Fruit fly (Drosophila melanogaster) whole organism, embryonic: ENCODE results near the gene CG11768.

Experiments
- ATbp ChIP-seq: fragments of 200-800 bp; sonication (Bioruptor generic); optimal IDR thresholded peaks from 2 replicates; lab custom pipeline; 2017; ENCODE audit warnings: missing biosample characterization, mild to moderate bottlenecking, missing genetic modification characterization, missing genetic modification reagents
- Atf3 ChIP-seq: fragments of 200-800 bp; sonication (Bioruptor generic); optimal IDR thresholded peaks from 3 replicates; lab custom pipeline; 2016; ENCODE audit warnings: missing biosample characterization, missing genetic modification characterization
- CG11398 ChIP-seq: fragments of 200-800 bp; sonication (Bioruptor generic); optimal IDR thresholded peaks from 2 replicates; lab custom pipeline; 2016; ENCODE audit warnings: missing biosample characterization, missing genetic modification characterization
- CG11456 ChIP-seq: fragments of 200-800 bp; sonication (Bioruptor generic); IDR thresholded peaks from 3 replicates; pipeline ENCODE4 v1.3.6; 2022; ENCODE audit warnings: missing biosample characterization, missing genetic modification characterization
- CG11723 ChIP-seq: fragments of 200-800 bp; sonication (Bioruptor generic); optimal IDR thresholded peaks from 2 replicates; lab custom pipeline; 2017; ENCODE audit warnings: missing biosample characterization, mild to moderate bottlenecking, missing genetic modification characterization
- CG13296 ChIP-seq: fragments of 200-800 bp; sonication (Bioruptor generic); optimal IDR thresholded peaks from 3 replicates; lab custom pipeline; 2018; ENCODE audit warnings: missing biosample characterization, mild to moderate bottlenecking, missing genetic modification characterization
- CG1529 ChIP-seq: fragments of 200-800 bp; sonication (Bioruptor generic); optimal IDR thresholded peaks from 3 replicates; lab custom pipeline; 2018; ENCODE audit warnings: missing biosample characterization, missing genetic modification characterization
- CG16815 ChIP-seq: fragments of 200-800 bp; sonication (Bioruptor generic); optimal IDR thresholded peaks from 3 replicates; lab custom pipeline; 2017; ENCODE audit warnings: missing biosample characterization, mild to moderate bottlenecking, missing genetic modification characterization
- CG17359 ChIP-seq: fragments of 200-800 bp; sonication (Bioruptor generic); optimal IDR thresholded peaks from 3 replicates; lab custom pipeline; 2018; ENCODE audit warnings: missing biosample characterization, mild to moderate bottlenecking, missing genetic modification characterization, moderate library complexity
- CG17361 ChIP-seq: fragments of 200-800 bp; sonication (Bioruptor generic); IDR thresholded peaks from 3 replicates; pipeline ENCODE4 v1.3.6; 2022; ENCODE audit warnings: missing biosample characterization, missing genetic modification characterization
- CG17802 ChIP-seq: fragments of 200-800 bp; sonication (Bioruptor generic); optimal IDR thresholded peaks from 2 replicates; lab custom pipeline; 2018; ENCODE audit warnings: missing biosample characterization, mild to moderate bottlenecking, missing genetic modification characterization, moderate library complexity
- CG18764 ChIP-seq: fragments of 200-800 bp; sonication (Bioruptor generic); optimal IDR thresholded peaks from 3 replicates; lab custom pipeline; 2016; ENCODE audit warnings: missing biosample characterization, missing genetic modification characterization
- CG4360 ChIP-seq: fragments of 200-800 bp; sonication (Bioruptor generic); IDR thresholded peaks from 2 replicates; pipeline ENCODE4 v1.3.6; 2022; ENCODE audit warnings: missing biosample characterization, missing genetic modification characterization
- CG4617 ChIP-seq: fragments of 200-800 bp; sonication (Bioruptor generic); optimal IDR thresholded peaks from 3 replicates; lab custom pipeline; 2016; ENCODE audit warnings: missing biosample characterization, missing genetic modification characterization, borderline replicate concordance
- CG4730 ChIP-seq: fragments of 200-800 bp; sonication (Bioruptor generic); IDR thresholded peaks from 2 replicates; pipeline ENCODE4 v1.3.6; 2022; ENCODE audit warnings: missing biosample characterization, missing genetic modification characterization
- CG5245 ChIP-seq: fragments of 200-800 bp; sonication (Bioruptor generic); optimal IDR thresholded peaks from 3 replicates; lab custom pipeline; 2016; ENCODE audit warnings: missing biosample characterization, missing genetic modification characterization
- CG6254 ChIP-seq: fragments of 200-800 bp; sonication (Bioruptor generic); optimal IDR thresholded peaks from 3 replicates; lab custom pipeline; 2017; ENCODE audit warnings: mild to moderate bottlenecking, missing biosample characterization, missing genetic modification reagents, missing genetic modification characterization
- CG8388 ChIP-seq: fragments of 200-800 bp; sonication (Bioruptor generic); optimal IDR thresholded peaks from 2 replicates; lab custom pipeline; 2019; ENCODE audit warnings: missing biosample characterization, mild to moderate bottlenecking, missing genetic modification characterization, moderate library complexity
- CG8478 ChIP-seq: fragments of >200 bp; optimal IDR thresholded peaks from 2 replicates; lab custom pipeline; 2018
- Dref ChIP-seq: fragments of 200-800 bp; sonication (Bioruptor generic); IDR thresholded peaks from 2 replicates; pipeline ENCODE4 v1.3.6; 2022; ENCODE audit warnings: missing biosample characterization, missing genetic modification characterization
- E2f1 ChIP-seq: fragments of 200-800 bp; sonication (Bioruptor generic); IDR thresholded peaks from 2 replicates; pipeline ENCODE4 v1.3.6; 2022; ENCODE audit warnings: missing biosample characterization, missing genetic modification characterization
- Gug ChIP-seq: fragments of 200-800 bp; sonication (Bioruptor generic); IDR thresholded peaks from 4 replicates; pipeline ENCODE4 v1.3.6; 2022; ENCODE audit warnings: missing biosample characterization, missing genetic modification characterization
- HLH54F ChIP-seq: fragments of 200-800 bp; sonication (Bioruptor generic); optimal IDR thresholded peaks from 3 replicates; lab custom pipeline; 2016; ENCODE audit warnings: missing biosample characterization, missing genetic modification characterization
- Hand ChIP-seq: fragments of 200-800 bp; sonication (Bioruptor generic); optimal IDR thresholded peaks from 2 replicates; lab custom pipeline; 2017; ENCODE audit warnings: mild to moderate bottlenecking, missing biosample characterization, missing genetic modification reagents, missing genetic modification characterization
- Lpt ChIP-seq: fragments of >200 bp; optimal IDR thresholded peaks from 2 replicates; lab custom pipeline; 2018; ENCODE audit warnings: missing biosample characterization, missing genetic modification characterization
- MTF-1 ChIP-seq: fragments of 200-800 bp; sonication (Bioruptor generic); optimal IDR thresholded peaks from 2 replicates; lab custom pipeline; 2018; ENCODE audit warnings: missing biosample characterization, mild to moderate bottlenecking, missing genetic modification characterization, borderline replicate concordance
- Mrtf ChIP-seq: fragments of 200-800 bp; sonication (Bioruptor generic); IDR thresholded peaks from 3 replicates; pipeline ENCODE4 v1.3.6; 2022; ENCODE audit warnings: missing biosample characterization, missing genetic modification characterization
- Ravus ChIP-seq: fragments of 200-800 bp; sonication (Bioruptor generic); IDR thresholded peaks from 2 replicates; pipeline ENCODE4 v1.3.6; 2022; ENCODE audit warnings: missing biosample characterization, missing genetic modification characterization
- Xrp1 ChIP-seq: fragments of 200-800 bp; sonication (Bioruptor generic); IDR thresholded peaks from 2 replicates; pipeline ENCODE4 v1.3.6; 2022; ENCODE audit warnings: missing biosample characterization, missing genetic modification characterization
- ara ChIP-seq: fragments of 200-800 bp; sonication (Bioruptor generic); IDR thresholded peaks from 2 replicates; pipeline ENCODE4 v1.3.6; 2022; ENCODE audit warnings: missing biosample characterization, missing genetic modification characterization
- bbx ChIP-seq: fragments of 200-800 bp; sonication (Bioruptor generic); IDR thresholded peaks from 2 replicates; pipeline ENCODE4 v1.3.6; 2022; ENCODE audit warnings: missing biosample characterization, missing genetic modification characterization; ENCODE audit not compliant: partially characterized antibody
- btn ChIP-seq: fragments of 200-800 bp; sonication (Bioruptor generic); optimal IDR thresholded peaks from 2 replicates; lab custom pipeline; 2016; ENCODE audit warnings: missing biosample characterization, missing genetic modification characterization
- caup ChIP-seq: fragments of 200-800 bp; sonication (Bioruptor generic); optimal IDR thresholded peaks from 3 replicates; lab custom pipeline; 2017; ENCODE audit warnings: missing biosample characterization, mild to moderate bottlenecking, missing genetic modification characterization, moderate library complexity; ENCODE audit not compliant: severe bottlenecking
- chn ChIP-seq: fragments of 200-800 bp; sonication (Bioruptor generic); optimal IDR thresholded peaks from 2 replicates; lab custom pipeline; 2016; ENCODE audit warnings: missing biosample characterization, missing genetic modification characterization
- dmrt99B ChIP-seq: fragments of 200-800 bp; sonication (Bioruptor generic); optimal IDR thresholded peaks from 2 replicates; lab custom pipeline; 2018; ENCODE audit warnings: missing biosample characterization, mild to moderate bottlenecking, missing genetic modification characterization, moderate library complexity
- en ChIP-seq: fragments of 200-800 bp; sonication (Bioruptor generic); optimal IDR thresholded peaks from 2 replicates; lab custom pipeline; 2016; ENCODE audit warnings: missing biosample characterization, missing genetic modification characterization
- eyg ChIP-seq: fragments of 200-800 bp; sonication (Bioruptor generic); optimal IDR thresholded peaks from 3 replicates; lab custom pipeline; 2016; ENCODE audit warnings: missing biosample characterization, missing genetic modification characterization
- hbn ChIP-seq: fragments of 200-800 bp; sonication (Bioruptor generic); IDR thresholded peaks from 2 replicates; pipeline ENCODE4 v1.3.6; 2022; ENCODE audit warnings: missing biosample characterization, missing genetic modification characterization; ENCODE audit not compliant: partially characterized antibody
- kah ChIP-seq: fragments of 200-800 bp; sonication (Bioruptor generic); optimal IDR thresholded peaks from 2 replicates; lab custom pipeline; 2018; ENCODE audit warnings: missing biosample characterization, mild to moderate bottlenecking, missing genetic modification characterization
- nom ChIP-seq: fragments of 200-800 bp; sonication (Bioruptor generic); optimal IDR thresholded peaks from 2 replicates; lab custom pipeline; 2017; ENCODE audit warnings: missing biosample characterization, missing genetic modification characterization, mild to moderate bottlenecking, moderate library complexity, missing genetic modification reagents
- odd ChIP-seq: fragments of 200-800 bp; sonication (Bioruptor generic); optimal IDR thresholded peaks from 2 replicates; lab custom pipeline; 2017; ENCODE audit warnings: missing biosample characterization, mild to moderate bottlenecking, missing genetic modification characterization
- pb ChIP-seq: fragments of 200-800 bp; sonication (Bioruptor generic); optimal IDR thresholded peaks from 3 replicates; lab custom pipeline; 2016; ENCODE audit warnings: missing biosample characterization, missing genetic modification characterization
- pros ChIP-seq: fragments of 200-800 bp; sonication (Bioruptor generic); optimal IDR thresholded peaks from 3 replicates; lab custom pipeline; 2019; ENCODE audit warnings: missing biosample characterization, mild to moderate bottlenecking, missing genetic modification characterization, moderate library complexity
- pum ChIP-seq: fragments of 200-800 bp; sonication (Bioruptor generic); optimal IDR thresholded peaks from 2 replicates; lab custom pipeline; 2016; ENCODE audit warnings: missing biosample characterization, missing genetic modification characterization
- sc ChIP-seq, 3 experiments: fragments of >200 bp in 2 of 3; fragments of 200-800 bp in 1 of 3; sonication (Bioruptor generic) in 1 of 3; optimal IDR thresholded peaks; 2 replicates in 2 of 3; 3 replicates in 1 of 3; lab custom pipeline; 2017; ENCODE audit warnings: mild to moderate bottlenecking in 1 of 3, missing biosample characterization in 1 of 3, missing genetic modification characterization in 1 of 3, missing genetic modification reagents in 1 of 3
- scrt ChIP-seq: fragments of 200-800 bp; sonication (Bioruptor generic); optimal IDR thresholded peaks from 2 replicates; lab custom pipeline; 2018; ENCODE audit warnings: missing biosample characterization, mild to moderate bottlenecking, missing genetic modification characterization, moderate library complexity
- toy ChIP-seq: fragments of 200-800 bp; sonication (Bioruptor generic); IDR thresholded peaks from 2 replicates; pipeline ENCODE4 v1.3.6; 2022; ENCODE audit warnings: missing biosample characterization, missing genetic modification characterization
- trh ChIP-seq: fragments of 200-800 bp; sonication (Bioruptor generic); optimal IDR thresholded peaks from 2 replicates; lab custom pipeline; 2016; ENCODE audit warnings: missing biosample characterization, missing genetic modification characterization
- wek ChIP-seq: fragments of 200-800 bp; sonication (Bioruptor generic); optimal IDR thresholded peaks from 3 replicates; lab custom pipeline; 2018; ENCODE audit warnings: missing biosample characterization, mild to moderate bottlenecking, missing genetic modification characterization, moderate library complexity

Gene CG11768

DNA sequence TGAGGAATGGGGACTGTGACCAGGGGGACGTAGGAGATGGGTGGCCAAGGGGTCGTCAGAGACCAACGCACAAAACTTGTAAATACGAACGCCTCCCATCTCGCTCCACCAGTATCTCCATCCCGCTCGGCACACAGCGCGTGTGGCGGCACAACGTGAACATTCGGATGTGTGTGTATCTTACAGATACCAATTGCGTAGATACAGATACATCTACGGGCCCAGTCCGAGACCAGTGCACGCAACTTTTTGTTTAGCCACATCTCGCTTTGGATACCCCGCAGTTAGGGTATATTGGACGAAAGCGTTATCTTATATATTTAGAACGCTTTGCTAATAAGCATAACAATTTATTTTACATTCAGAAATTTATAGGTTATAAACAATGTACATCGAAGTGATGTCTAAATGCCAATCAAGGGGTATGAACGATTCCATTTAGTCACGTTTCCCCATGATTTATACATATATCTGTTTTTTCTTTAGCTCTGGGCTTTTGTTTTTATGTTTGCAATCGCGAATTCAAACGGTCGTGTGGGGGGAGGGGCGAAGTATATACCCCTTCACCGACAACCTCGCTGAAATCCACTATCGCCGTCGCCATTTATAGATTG, 43.4 kb upstream of the CG11768 start (continued):
- TF ChIP-seq CG17359, result peak; percentile 99
- TF ChIP-seq pum (GFP tag; lab: Kevin White, UChicago), result peak; percentile 98
- peak; percentile 98 for TF ChIP-seq Atf3 (GFP tag; lab: Kevin White, UChicago)
- TF ChIP-seq chn, result peak; percentile 99
- peak; percentile 80 for TF ChIP-seq CG4360
- TF ChIP-seq Dref (GFP tag; lab: Robert Waterston, UW), result no peak; the same call in 1 of the 2 replicates
- TF ChIP-seq Ravus, result peak; percentile 98
- TF ChIP-seq pros (GFP tag; lab: Kevin White, UChicago), result peak; percentile 59
- TF ChIP-seq ara (GFP tag; lab: Robert Waterston, UW), result peak; percentile 98
- peak; percentile 98 for TF ChIP-seq Xrp1 (GFP tag; lab: Robert Waterston, UW)
- TF ChIP-seq CG1529, result peak; percentile 98
- peak; percentile 97 for TF ChIP-seq CG11723 (GFP tag; lab: Kevin White, UChicago)
- peak; percentile 98 for TF ChIP-seq ATbp (GFP tag; lab: Kevin White, UChicago)
- peak; percentile 98 for TF ChIP-seq Gug
- peak; percentile 97 for TF ChIP-seq trh (GFP tag; lab: Kevin White, UChicago)
- peak; percentile 97 for TF ChIP-seq CG18764 (GFP tag; lab: Kevin White, UChicago)
- TF ChIP-seq CG4617 (GFP tag; lab: Kevin White, UChicago), result peak; percentile 99
- peak; percentile 99; the same call in 2 of the 3 replicates for TF ChIP-seq Mrtf (GFP tag; lab: Robert Waterston, UW)
- TF ChIP-seq eyg, result peak; percentile 98
- TF ChIP-seq kah, result peak; percentile 97
- no peak for TF ChIP-seq hbn (GFP tag; lab: Robert Waterston, UW)
- peak; percentile 97 for TF ChIP-seq CG8388 (GFP tag; lab: Kevin White, UChicago)
- peak; percentile 95 for TF ChIP-seq CG17361 (GFP tag; lab: Robert Waterston, UW)
- peak; percentile 90 for TF ChIP-seq CG17802
- peak; percentile 97 for TF ChIP-seq toy (GFP tag; lab: Robert Waterston, UW)
- peak; percentile 98 for TF ChIP-seq odd (GFP tag; lab: Kevin White, UChicago)
- TF ChIP-seq MTF-1 (GFP tag; lab: Kevin White, UChicago), result peak; percentile 97
- peak; percentile 98 for TF ChIP-seq E2f1
- peak; percentile 99 for TF ChIP-seq caup (GFP tag; lab: Kevin White, UChicago)
- peak; percentile 98 for TF ChIP-seq CG5245
- TF ChIP-seq sc (optimal IDR thresholded peaks at IDR 0.05; lab: Kevin White, UChicago), result no peak
- peak; percentile 96 for TF ChIP-seq sc (GFP tag; optimal IDR thresholded peaks at IDR 0.05; lab: Kevin White, UChicago)
- peak; percentile 97 for TF ChIP-seq CG11398 (GFP tag; lab: Kevin White, UChicago)
- peak; percentile 99 for TF ChIP-seq HLH54F
- peak; percentile 97 for TF ChIP-seq pb
- peak; percentile 98 for TF ChIP-seq Hand (GFP tag; lab: Kevin White, UChicago)
- TF ChIP-seq btn (GFP tag; lab: Kevin White, UChicago), result peak; percentile 97
- no peak for TF ChIP-seq Lpt (GFP tag; lab: Kevin White, UChicago)
- peak; percentile 100 for TF ChIP-seq dmrt99B (tag; lab: Kevin White, UChicago)
- peak; percentile 95 for TF ChIP-seq wek (GFP tag; lab: Kevin White, UChicago)
- no peak for TF ChIP-seq CG8478 (lab: Kevin White, UChicago)
- peak; percentile 98 for TF ChIP-seq CG4730 (GFP tag; lab: Robert Waterston, UW)
- peak; percentile 97 for TF ChIP-seq nom (GFP tag; lab: Kevin White, UChicago)
- TF ChIP-seq bbx (GFP tag; lab: Robert Waterston, UW), result 0 out of 2 replicates have a peak, but pooled peaks have one; percentile 42
- TF ChIP-seq CG13296 (GFP tag; lab: Kevin White, UChicago), result peak; percentile 99
- TF ChIP-seq en (GFP tag; lab: Kevin White, UChicago), result peak; percentile 97
- TF ChIP-seq CG11456 (GFP tag; lab: Robert Waterston, UW), result peak; percentile 99
- TF ChIP-seq scrt (GFP tag; lab: Kevin White, UChicago), result peak; percentile 98
- peak; percentile 99 for TF ChIP-seq CG16815 (GFP tag; lab: Kevin White, UChicago)
- TF ChIP-seq CG6254 (GFP tag; lab: Kevin White, UChicago), result peak; percentile 93
